Fruit fly (Drosophila melanogaster) whole organism, embryonic: ENCODE measurements around the gene tral.
A peak's percentile ranks its signal among the peaks of the same experiment; 100 is the strongest.

ENCODE experiments used
- Bdp1 ChIP-seq: fragments of 200-800 bp; sonication (Bioruptor generic); optimal IDR thresholded peaks from 3 replicates; lab custom pipeline; 2016; ENCODE audit warnings: missing biosample characterization, missing genetic modification characterization
- CG10267 ChIP-seq: fragments of 200-800 bp; sonication (Bioruptor generic); optimal IDR thresholded peaks from 2 replicates; lab custom pipeline; 2018; ENCODE audit warnings: missing biosample characterization, mild to moderate bottlenecking, missing genetic modification characterization, moderate library complexity
- CG10274 ChIP-seq: fragments of 200-800 bp; sonication (Bioruptor generic); optimal IDR thresholded peaks from 3 replicates; lab custom pipeline; 2017; ENCODE audit warnings: missing biosample characterization, mild to moderate bottlenecking, missing genetic modification characterization
- CG11695 ChIP-seq: fragments of 200-800 bp; sonication (Bioruptor generic); IDR thresholded peaks from 3 replicates; pipeline ENCODE4 v1.3.6; 2022; ENCODE audit warnings: missing biosample characterization, missing genetic modification characterization
- CG11696 ChIP-seq: fragments of 200-800 bp; sonication (Bioruptor generic); IDR thresholded peaks from 2 replicates; pipeline ENCODE4 v1.3.6; 2022; ENCODE audit warnings: missing biosample characterization, missing genetic modification characterization
- CG12104 ChIP-seq: fragments of 200-800 bp; sonication (Bioruptor generic); optimal IDR thresholded peaks from 3 replicates; lab custom pipeline; 2016; ENCODE audit warnings: missing biosample characterization, missing genetic modification characterization
- CG12942 ChIP-seq: fragments of 200-800 bp; sonication (Bioruptor generic); optimal IDR thresholded peaks from 3 replicates; lab custom pipeline; 2016; ENCODE audit warnings: missing biosample characterization, missing genetic modification characterization
- CG14965 ChIP-seq: fragments of 200-800 bp; sonication (Bioruptor generic); optimal IDR thresholded peaks from 2 replicates; lab custom pipeline; 2016; ENCODE audit warnings: missing biosample characterization, missing genetic modification characterization, borderline replicate concordance
- CG15514 ChIP-seq: fragments of 200-800 bp; sonication (Bioruptor generic); optimal IDR thresholded peaks from 3 replicates; lab custom pipeline; 2017; ENCODE audit warnings: missing biosample characterization, missing genetic modification characterization, mild to moderate bottlenecking, moderate library complexity, missing genetic modification reagents
- CG17385 ChIP-seq: fragments of 200-800 bp; sonication (Bioruptor generic); optimal IDR thresholded peaks from 3 replicates; lab custom pipeline; 2018; ENCODE audit warnings: missing biosample characterization, mild to moderate bottlenecking, missing genetic modification characterization
- CG2120 ChIP-seq: fragments of 200-800 bp; sonication (Bioruptor generic); optimal IDR thresholded peaks from 3 replicates; lab custom pipeline; 2016; ENCODE audit warnings: missing biosample characterization, missing genetic modification characterization
- CG30020 ChIP-seq: fragments of 200-800 bp; optimal IDR thresholded peaks from 2 replicates; lab custom pipeline; 2019; ENCODE audit warnings: missing biosample characterization, mild to moderate bottlenecking, missing genetic modification characterization, moderate library complexity
- CG4282 ChIP-seq: fragments of 200-800 bp; sonication (Bioruptor generic); optimal IDR thresholded peaks from 2 replicates; lab custom pipeline; 2016; ENCODE audit warnings: missing biosample characterization, missing genetic modification characterization
- CG4617 ChIP-seq: fragments of 200-800 bp; sonication (Bioruptor generic); optimal IDR thresholded peaks from 3 replicates; lab custom pipeline; 2016; ENCODE audit warnings: missing biosample characterization, missing genetic modification characterization, borderline replicate concordance
- CG6254 ChIP-seq: fragments of 200-800 bp; sonication (Bioruptor generic); optimal IDR thresholded peaks from 3 replicates; lab custom pipeline; 2017; ENCODE audit warnings: mild to moderate bottlenecking, missing biosample characterization, missing genetic modification reagents, missing genetic modification characterization
- CG6813 ChIP-seq: fragments of 200-800 bp; sonication (Bioruptor generic); optimal IDR thresholded peaks from 2 replicates; lab custom pipeline; 2017; ENCODE audit warnings: missing biosample characterization, missing genetic modification characterization, mild to moderate bottlenecking, moderate library complexity, missing genetic modification reagents
- CG7963 ChIP-seq: fragments of 200-800 bp; sonication (Bioruptor generic); IDR thresholded peaks from 3 replicates; pipeline ENCODE4 v1.3.6; 2022; ENCODE audit warnings: missing biosample characterization, missing genetic modification characterization; ENCODE audit not compliant: partially characterized antibody
- CG8359 ChIP-seq: fragments of 200-800 bp; sonication (Bioruptor generic); optimal IDR thresholded peaks from 2 replicates; lab custom pipeline; 2017; ENCODE audit warnings: missing biosample characterization, mild to moderate bottlenecking, missing genetic modification characterization, borderline replicate concordance
- CG9437 ChIP-seq: fragments of 200-800 bp; sonication (Bioruptor generic); optimal IDR thresholded peaks from 2 replicates; lab custom pipeline; 2018; ENCODE audit warnings: missing biosample characterization, mild to moderate bottlenecking, missing genetic modification characterization
- CrebB ChIP-seq: fragments of 200-800 bp; sonication (Bioruptor generic); optimal IDR thresholded peaks from 3 replicates; lab custom pipeline; 2018; ENCODE audit warnings: missing biosample characterization, mild to moderate bottlenecking, missing genetic modification characterization
- Dbx ChIP-seq: fragments of 200-800 bp; sonication (Bioruptor generic); IDR thresholded peaks from 3 replicates; pipeline ENCODE4 v1.3.6; 2022; ENCODE audit warnings: missing biosample characterization, missing genetic modification characterization
- Doc2 ChIP-seq: fragments of 200-800 bp; sonication (Bioruptor generic); IDR thresholded peaks from 2 replicates; pipeline ENCODE4 v1.3.6; 2022; ENCODE audit warnings: missing biosample characterization, missing genetic modification characterization
- Dp ChIP-seq: fragments of 200-800 bp; sonication (Bioruptor generic); optimal IDR thresholded peaks from 2 replicates; lab custom pipeline; 2018; ENCODE audit warnings: missing biosample characterization, mild to moderate bottlenecking, missing genetic modification characterization, moderate library complexity
- Drgx ChIP-seq: fragments of 200-800 bp; sonication (Bioruptor generic); IDR thresholded peaks from 2 replicates; pipeline ENCODE4 v1.3.6; 2022; ENCODE audit warnings: missing biosample characterization, missing genetic modification characterization
- Gsc ChIP-seq: fragments of 200-800 bp; sonication (Bioruptor generic); IDR thresholded peaks from 2 replicates; pipeline ENCODE4 v1.3.6; 2022; ENCODE audit warnings: missing biosample characterization, missing genetic modification characterization
- HHEX ChIP-seq: fragments of 200-800 bp; sonication (Bioruptor generic); optimal IDR thresholded peaks from 3 replicates; lab custom pipeline; 2017; ENCODE audit warnings: missing biosample characterization, mild to moderate bottlenecking, missing genetic modification characterization, missing genetic modification reagents
- Hr3 ChIP-seq: fragments of 200-800 bp; sonication (Bioruptor generic); optimal IDR thresholded peaks from 3 replicates; lab custom pipeline; 2016; ENCODE audit warnings: missing biosample characterization, missing genetic modification characterization
- Hr51 ChIP-seq, 2 experiments: fragments of 200-800 bp; sonication (Bioruptor generic); optimal IDR thresholded peaks; 2 replicates in 1 of 2; 3 replicates in 1 of 2; lab custom pipeline; 2016 to 2018; ENCODE audit warnings: missing biosample characterization in 2 of 2, missing genetic modification characterization in 2 of 2, mild to moderate bottlenecking in 1 of 2, moderate library complexity in 1 of 2
- Lhr ChIP-seq: fragments of 200-800 bp; sonication (Bioruptor generic); optimal IDR thresholded peaks from 3 replicates; lab custom pipeline; 2017; ENCODE audit warnings: mild to moderate bottlenecking, missing biosample characterization, missing genetic modification reagents, missing genetic modification characterization
- Mad ChIP-seq: fragments of 200-800 bp; sonication (Bioruptor generic); optimal IDR thresholded peaks from 2 replicates; lab custom pipeline; 2016; ENCODE audit warnings: missing biosample characterization, missing genetic modification characterization
- Mes4 ChIP-seq: fragments of 200-800 bp; sonication (Bioruptor generic); optimal IDR thresholded peaks from 2 replicates; lab custom pipeline; 2016; ENCODE audit warnings: missing biosample characterization, missing genetic modification characterization
- NC2α ChIP-seq: fragments of 200-800 bp; sonication (Bioruptor generic); optimal IDR thresholded peaks from 2 replicates; lab custom pipeline; 2016; ENCODE audit warnings: missing biosample characterization, missing genetic modification characterization
- Scr ChIP-seq: fragments of 200-800 bp; sonication (Bioruptor generic); IDR thresholded peaks from 2 replicates; pipeline ENCODE4 v1.3.6; 2022; ENCODE audit warnings: missing biosample characterization, missing genetic modification characterization; ENCODE audit not compliant: partially characterized antibody
- Spps ChIP-seq: fragments of 200-800 bp; sonication (Bioruptor generic); optimal IDR thresholded peaks from 2 replicates; lab custom pipeline; 2018; ENCODE audit warnings: missing biosample characterization, mild to moderate bottlenecking, missing genetic modification characterization
- ab ChIP-seq: fragments of 200-800 bp; sonication (Bioruptor generic); optimal IDR thresholded peaks from 2 replicates; lab custom pipeline; 2016; ENCODE audit warnings: missing biosample characterization, missing genetic modification characterization
- cad ChIP-seq: fragments of >200 bp; optimal IDR thresholded peaks from 2 replicates; lab custom pipeline; 2017; ENCODE audit warnings: missing biosample characterization, missing genetic modification characterization
- da ChIP-seq: fragments of 200-800 bp; sonication (Bioruptor generic); optimal IDR thresholded peaks from 2 replicates; lab custom pipeline; 2016; ENCODE audit warnings: missing biosample characterization, missing genetic modification characterization
- gcm2 ChIP-seq: fragments of 200-800 bp; sonication (Bioruptor generic); optimal IDR thresholded peaks from 2 replicates; lab custom pipeline; 2016; ENCODE audit warnings: missing biosample characterization, missing genetic modification characterization
- phol ChIP-seq: fragments of 200-800 bp; sonication (Bioruptor generic); optimal IDR thresholded peaks from 3 replicates; lab custom pipeline; 2018; ENCODE audit warnings: missing biosample characterization, mild to moderate bottlenecking, missing genetic modification characterization, moderate library complexity
- pita ChIP-seq: fragments of 200-800 bp; sonication (Bioruptor generic); optimal IDR thresholded peaks from 2 replicates; lab custom pipeline; 2017; ENCODE audit warnings: missing biosample characterization, mild to moderate bottlenecking, missing genetic modification characterization
- pzg ChIP-seq: fragments of 200-800 bp; sonication (Bioruptor generic); optimal IDR thresholded peaks from 3 replicates; lab custom pipeline; 2018; ENCODE audit warnings: missing biosample characterization, mild to moderate bottlenecking, missing genetic modification characterization, moderate library complexity
- ranshi ChIP-seq: fragments of 200-800 bp; sonication (Bioruptor generic); IDR thresholded peaks from 2 replicates; pipeline ENCODE4 v1.3.6; 2022; ENCODE audit warnings: missing biosample characterization, missing genetic modification characterization
- sisA ChIP-seq: fragments of 200-800 bp; sonication (Bioruptor generic); IDR thresholded peaks from 2 replicates; pipeline ENCODE4 v1.3.6; 2022; ENCODE audit warnings: missing biosample characterization, missing genetic modification characterization
- sna ChIP-seq: fragments of 200-800 bp; sonication (Bioruptor generic); IDR thresholded peaks from 2 replicates; pipeline ENCODE4 v1.3.6; 2022; ENCODE audit warnings: missing biosample characterization, missing genetic modification characterization; ENCODE audit not compliant: partially characterized antibody
- so ChIP-seq: fragments of 200-800 bp; sonication (Bioruptor generic); IDR thresholded peaks from 3 replicates; pipeline ENCODE4 v1.3.6; 2022; ENCODE audit warnings: missing biosample characterization, missing genetic modification characterization
- tap ChIP-seq: fragments of 200-800 bp; optimal IDR thresholded peaks from 3 replicates; lab custom pipeline; 2019; ENCODE audit warnings: missing biosample characterization, mild to moderate bottlenecking, missing genetic modification characterization, moderate library complexity
- tll ChIP-seq, 2 experiments: fragments of 200-800 bp in 1 of 2; fragments of >200 bp in 1 of 2; sonication (Bioruptor generic) in 1 of 2; optimal IDR thresholded peaks; 2 replicates each; lab custom pipeline; 2017 to 2019; ENCODE audit warnings: missing biosample characterization in 2 of 2, missing genetic modification characterization in 2 of 2, mild to moderate bottlenecking in 1 of 2, moderate library complexity in 1 of 2
- ttk ChIP-seq: fragments of 200-800 bp; sonication (Bioruptor generic); IDR thresholded peaks from 2 replicates; pipeline ENCODE4 v2.1.2; 2022; ENCODE audit warnings: missing biosample characterization, missing genetic modification characterization
- usp ChIP-seq: fragments of >200 bp; optimal IDR thresholded peaks from 2 replicates; lab custom pipeline; 2017; ENCODE audit warnings: missing biosample characterization, missing genetic modification characterization

tral gene

DNA sequence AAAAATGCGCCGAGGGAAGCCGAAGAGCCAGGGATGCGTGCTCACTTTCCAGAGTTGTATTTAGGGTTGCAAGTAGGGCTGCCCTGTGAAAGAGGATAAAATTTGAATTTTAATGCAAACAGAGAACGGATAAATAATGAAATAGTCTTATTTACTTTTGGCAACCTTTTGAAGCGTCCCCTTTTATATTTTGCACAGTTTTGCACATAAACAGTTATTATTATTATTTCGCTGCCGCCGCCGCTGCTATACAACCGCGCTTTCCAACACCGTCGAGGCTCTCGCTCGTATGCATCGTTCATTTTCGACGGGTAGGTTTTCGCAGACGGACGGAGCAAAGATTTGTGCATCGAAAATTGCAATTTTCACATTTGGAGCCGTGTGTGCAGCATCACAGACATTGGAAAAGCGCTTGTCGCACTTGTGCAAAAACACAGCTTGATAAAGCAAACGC lies at the start of gene tral, which contains the start of gene sti (continued):
- peak; percentile 48 for TF ChIP-seq Gsc (GFP tag; lab: Robert Waterston, UW)
- no peak for TF ChIP-seq usp (GFP tag; lab: Kevin White, UChicago)
- TF ChIP-seq Drgx (GFP tag; lab: Robert Waterston, UW): peak; percentile 49
- peak; percentile 93 for TF ChIP-seq CG15514 (GFP tag; lab: Kevin White, UChicago)
- TF ChIP-seq Mad (GFP tag; lab: Kevin White, UChicago): peak; percentile 93
- peak; percentile 75 for TF ChIP-seq CrebB (tag; lab: Kevin White, UChicago)
- peak; percentile 53 for TF ChIP-seq Scr (GFP tag; lab: Robert Waterston, UW)
- 0 out of 2 replicates have a peak, but pooled peaks have one; percentile 17 for TF ChIP-seq sna
- peak; percentile 61 for TF ChIP-seq CG9437 (GFP tag; lab: Kevin White, UChicago)
- TF ChIP-seq CG14965 (GFP tag; lab: Kevin White, UChicago): peak; percentile 31
- peak; percentile 84 for TF ChIP-seq Bdp1 (GFP tag; lab: Kevin White, UChicago)
- peak; percentile 90 for TF ChIP-seq CG12942 (GFP tag; lab: Kevin White, UChicago)
- TF ChIP-seq Dbx (GFP tag; lab: Robert Waterston, UW): peak; percentile 91
- TF ChIP-seq CG12104 (GFP tag; lab: Kevin White, UChicago): peak; percentile 80
- TF ChIP-seq Hr51 (GFP tag; optimal IDR thresholded peaks at IDR 0.05; lab: Kevin White, UChicago): peak; percentile 79 to 96
- peak; percentile 61 for TF ChIP-seq CG10274 (GFP tag; lab: Kevin White, UChicago)
- TF ChIP-seq Mes4: peak; percentile 86
- peak; percentile 83 for TF ChIP-seq ab (GFP tag; lab: Kevin White, UChicago)
- TF ChIP-seq CG6254: peak; percentile 71
- TF ChIP-seq CG30020 (tag; lab: Kevin White, UChicago): peak; percentile 75
- no peak for TF ChIP-seq cad
- TF ChIP-seq ttk (GFP tag; lab: Robert Waterston, UW): peak; percentile 84
- peak; percentile 99 for TF ChIP-seq CG10267
- peak; percentile 86 for TF ChIP-seq ranshi (GFP tag; lab: Robert Waterston, UW)
- TF ChIP-seq CG4617 (GFP tag; lab: Kevin White, UChicago): peak; percentile 92
- peak; percentile 90 for TF ChIP-seq CG4282 (GFP tag; lab: Kevin White, UChicago)
- TF ChIP-seq Hr3 (GFP tag; lab: Kevin White, UChicago): peak; percentile 94
- peak; percentile 96 for TF ChIP-seq Dp (GFP tag; lab: Kevin White, UChicago)
- TF ChIP-seq CG11696 (GFP tag; lab: Robert Waterston, UW): peak; percentile 41; the same call in 1 of the 2 replicates
- TF ChIP-seq pzg (GFP tag; lab: Kevin White, UChicago): peak; percentile 93
- peak; percentile 79 for TF ChIP-seq Lhr (GFP tag; lab: Kevin White, UChicago)
- TF ChIP-seq Spps (tag; lab: Kevin White, UChicago): peak; percentile 70
- no peak for TF ChIP-seq tap (tag; lab: Kevin White, UChicago)
- peak; percentile 59 for TF ChIP-seq CG8359 (GFP tag; lab: Kevin White, UChicago)
- TF ChIP-seq sisA (GFP tag; lab: Robert Waterston, UW): peak; percentile 87
- TF ChIP-seq NC2α (GFP tag; lab: Kevin White, UChicago): peak; percentile 89
- peak; percentile 72 for TF ChIP-seq CG6813 (GFP tag; lab: Kevin White, UChicago)
- peak; percentile 79 for TF ChIP-seq HHEX (GFP tag; lab: Kevin White, UChicago)
- no peak for TF ChIP-seq pita (GFP tag; lab: Kevin White, UChicago)
- TF ChIP-seq CG7963: no peak
- TF ChIP-seq CG17385 (GFP tag; lab: Kevin White, UChicago): peak; percentile 80
- TF ChIP-seq gcm2 (GFP tag; lab: Kevin White, UChicago): peak; percentile 82
- TF ChIP-seq phol (tag; lab: Kevin White, UChicago): peak; percentile 88
- TF ChIP-seq CG2120: peak; percentile 97
- peak; percentile 68; the same call in 2 of the 3 replicates for TF ChIP-seq CG11695 (GFP tag; lab: Robert Waterston, UW)
- TF ChIP-seq da (GFP tag; lab: Kevin White, UChicago): peak; percentile 91
- TF ChIP-seq Doc2: no peak; the same call in 1 of the 2 replicates
- no peak for TF ChIP-seq tll (GFP tag; optimal IDR thresholded peaks at IDR 0.05; lab: Kevin White, UChicago)
- TF ChIP-seq so (GFP tag; lab: Robert Waterston, UW): peak; percentile 68; the same call in 2 of the 3 replicates
